Fruit fly (Drosophila melanogaster) whole organism, embryonic: ENCODE data around the gene Atu.

Experiments used
- C15 ChIP-seq: fragments of 200-800 bp; sonication (Bioruptor generic); IDR thresholded peaks from 3 replicates; pipeline ENCODE4 v1.3.6; 2022; ENCODE audit warnings: missing biosample characterization, missing genetic modification characterization
- CG11085 ChIP-seq: fragments of 200-800 bp; sonication (Bioruptor generic); IDR thresholded peaks from 2 replicates; pipeline ENCODE4 v1.3.6; 2022; ENCODE audit warnings: missing biosample characterization, missing genetic modification characterization
- CG12071 ChIP-seq: fragments of 200-800 bp; sonication (Bioruptor generic); optimal IDR thresholded peaks from 3 replicates; lab custom pipeline; 2018; ENCODE audit warnings: missing biosample characterization, mild to moderate bottlenecking, missing genetic modification characterization
- CG12942 ChIP-seq: fragments of 200-800 bp; sonication (Bioruptor generic); optimal IDR thresholded peaks from 3 replicates; lab custom pipeline; 2016; ENCODE audit warnings: missing biosample characterization, missing genetic modification characterization
- CG15011 ChIP-seq: fragments of 200-800 bp; sonication (Bioruptor generic); optimal IDR thresholded peaks from 3 replicates; lab custom pipeline; 2018; ENCODE audit warnings: missing biosample characterization, mild to moderate bottlenecking, missing genetic modification characterization
- CG15514 ChIP-seq: fragments of 200-800 bp; sonication (Bioruptor generic); optimal IDR thresholded peaks from 3 replicates; lab custom pipeline; 2017; ENCODE audit warnings: missing biosample characterization, missing genetic modification characterization, mild to moderate bottlenecking, moderate library complexity, missing genetic modification reagents
- CG17359 ChIP-seq: fragments of 200-800 bp; sonication (Bioruptor generic); optimal IDR thresholded peaks from 3 replicates; lab custom pipeline; 2018; ENCODE audit warnings: missing biosample characterization, mild to moderate bottlenecking, missing genetic modification characterization, moderate library complexity
- CG17361 ChIP-seq: fragments of 200-800 bp; sonication (Bioruptor generic); IDR thresholded peaks from 3 replicates; pipeline ENCODE4 v1.3.6; 2022; ENCODE audit warnings: missing biosample characterization, missing genetic modification characterization
- CG30020 ChIP-seq: fragments of 200-800 bp; optimal IDR thresholded peaks from 2 replicates; lab custom pipeline; 2019; ENCODE audit warnings: missing biosample characterization, mild to moderate bottlenecking, missing genetic modification characterization, moderate library complexity
- CG3726 ChIP-seq: fragments of 200-800 bp; sonication (Bioruptor generic); IDR thresholded peaks from 3 replicates; pipeline ENCODE4, ENCODE4 v1.3.6; 2022; ENCODE audit warnings: missing biosample characterization, missing genetic modification characterization
- CG4282 ChIP-seq: fragments of 200-800 bp; sonication (Bioruptor generic); optimal IDR thresholded peaks from 2 replicates; lab custom pipeline; 2016; ENCODE audit warnings: missing biosample characterization, missing genetic modification characterization
- CG43689 ChIP-seq: fragments of 200-800 bp; sonication (Bioruptor generic); IDR thresholded peaks from 2 replicates; pipeline ENCODE4 v1.3.6; 2022; ENCODE audit warnings: missing biosample characterization, missing genetic modification characterization
- CG6175 ChIP-seq: fragments of 200-800 bp; sonication (Bioruptor generic); IDR thresholded peaks from 3 replicates; pipeline ENCODE4 v1.3.6; 2022; ENCODE audit warnings: missing biosample characterization, missing genetic modification characterization
- CG8924 ChIP-seq: fragments of 200-800 bp; optimal IDR thresholded peaks from 3 replicates; lab custom pipeline; 2019; ENCODE audit warnings: missing biosample characterization, mild to moderate bottlenecking, missing genetic modification characterization, moderate library complexity
- CG9876 ChIP-seq: fragments of 200-800 bp; sonication (Bioruptor generic); optimal IDR thresholded peaks from 2 replicates; lab custom pipeline; 2016; ENCODE audit warnings: missing biosample characterization, missing genetic modification characterization
- Dad ChIP-seq: fragments of 200-800 bp; sonication (Bioruptor generic); optimal IDR thresholded peaks from 3 replicates; lab custom pipeline; 2016; ENCODE audit warnings: missing biosample characterization, missing genetic modification characterization
- Dbx ChIP-seq: fragments of 200-800 bp; sonication (Bioruptor generic); IDR thresholded peaks from 3 replicates; pipeline ENCODE4 v1.3.6; 2022; ENCODE audit warnings: missing biosample characterization, missing genetic modification characterization
- Drgx ChIP-seq: fragments of 200-800 bp; sonication (Bioruptor generic); IDR thresholded peaks from 2 replicates; pipeline ENCODE4 v1.3.6; 2022; ENCODE audit warnings: missing biosample characterization, missing genetic modification characterization
- Gug ChIP-seq: fragments of 200-800 bp; sonication (Bioruptor generic); IDR thresholded peaks from 4 replicates; pipeline ENCODE4 v1.3.6; 2022; ENCODE audit warnings: missing biosample characterization, missing genetic modification characterization
- HLHmδ ChIP-seq: fragments of 200-800 bp; sonication (Bioruptor generic); optimal IDR thresholded peaks from 2 replicates; lab custom pipeline; 2018; ENCODE audit warnings: missing biosample characterization, mild to moderate bottlenecking, missing genetic modification characterization, moderate library complexity
- Hmr ChIP-seq: fragments of 200-800 bp; sonication (Bioruptor generic); optimal IDR thresholded peaks from 3 replicates; lab custom pipeline; 2017; ENCODE audit warnings: mild to moderate bottlenecking, missing biosample characterization, missing genetic modification reagents, missing genetic modification characterization
- Kr ChIP-seq: fragments of 200-800 bp; sonication (Bioruptor generic); optimal IDR thresholded peaks from 2 replicates; lab custom pipeline; 2017; ENCODE audit warnings: missing biosample characterization, mild to moderate bottlenecking, missing genetic modification characterization
- MTF-1 ChIP-seq: fragments of 200-800 bp; sonication (Bioruptor generic); optimal IDR thresholded peaks from 2 replicates; lab custom pipeline; 2018; ENCODE audit warnings: missing biosample characterization, mild to moderate bottlenecking, missing genetic modification characterization, borderline replicate concordance
- Meics ChIP-seq: fragments of 200-800 bp; sonication (Bioruptor generic); optimal IDR thresholded peaks from 2 replicates; lab custom pipeline; 2017; ENCODE audit warnings: missing biosample characterization, mild to moderate bottlenecking, missing genetic modification characterization
- Scr ChIP-seq: fragments of 200-800 bp; sonication (Bioruptor generic); IDR thresholded peaks from 2 replicates; pipeline ENCODE4 v1.3.6; 2022; ENCODE audit warnings: missing biosample characterization, missing genetic modification characterization; ENCODE audit not compliant: partially characterized antibody
- TFAM ChIP-seq: fragments of 200-800 bp; sonication (Bioruptor generic); optimal IDR thresholded peaks from 2 replicates; lab custom pipeline; 2017; ENCODE audit warnings: missing biosample characterization, missing genetic modification characterization, inconsistent platforms
- bab2 ChIP-seq: fragments of 200-800 bp; sonication (Bioruptor generic); optimal IDR thresholded peaks from 2 replicates; lab custom pipeline; 2016; ENCODE audit warnings: missing biosample characterization, missing genetic modification characterization
- bcd ChIP-seq: fragments of 200-800 bp; sonication (Bioruptor generic); optimal IDR thresholded peaks from 2 replicates; lab custom pipeline; 2017; ENCODE audit warnings: missing biosample characterization, mild to moderate bottlenecking, missing genetic modification characterization
- bsh ChIP-seq, 2 experiments: fragments of 200-800 bp; sonication (Bioruptor generic); optimal IDR thresholded peaks; 2 replicates each; lab custom pipeline; 2017 to 2018; ENCODE audit warnings: mild to moderate bottlenecking in 2 of 2, missing biosample characterization in 2 of 2, missing genetic modification characterization in 2 of 2, moderate library complexity in 1 of 2
- cad ChIP-seq: fragments of >200 bp; optimal IDR thresholded peaks from 2 replicates; lab custom pipeline; 2017; ENCODE audit warnings: missing biosample characterization, missing genetic modification characterization
- caup ChIP-seq: fragments of 200-800 bp; sonication (Bioruptor generic); optimal IDR thresholded peaks from 3 replicates; lab custom pipeline; 2017; ENCODE audit warnings: missing biosample characterization, mild to moderate bottlenecking, missing genetic modification characterization, moderate library complexity; ENCODE audit not compliant: severe bottlenecking
- chm ChIP-seq: fragments of 200-800 bp; sonication (Bioruptor generic); IDR thresholded peaks from 2 replicates; pipeline ENCODE4 v1.3.6; 2022; ENCODE audit warnings: missing biosample characterization, missing genetic modification characterization
- cwo ChIP-seq: fragments of 200-800 bp; sonication (Bioruptor generic); optimal IDR thresholded peaks from 3 replicates; lab custom pipeline; 2017; ENCODE audit warnings: missing biosample characterization, missing genetic modification characterization, mild to moderate bottlenecking, moderate library complexity, missing genetic modification reagents
- danr ChIP-seq: fragments of 200-800 bp; sonication (Bioruptor generic); IDR thresholded peaks from 2 replicates; pipeline ENCODE4 v1.3.6; 2022; ENCODE audit warnings: missing biosample characterization, missing genetic modification characterization
- dysf ChIP-seq: fragments of 200-800 bp; sonication (Bioruptor generic); IDR thresholded peaks from 3 replicates; pipeline ENCODE4 v1.3.6; 2022; ENCODE audit warnings: missing biosample characterization, missing genetic modification characterization
- en ChIP-seq: fragments of 200-800 bp; sonication (Bioruptor generic); optimal IDR thresholded peaks from 2 replicates; lab custom pipeline; 2016; ENCODE audit warnings: missing biosample characterization, missing genetic modification characterization
- ewg ChIP-seq: fragments of 200-800 bp; sonication (Bioruptor generic); optimal IDR thresholded peaks from 3 replicates; lab custom pipeline; 2017; ENCODE audit warnings: mild to moderate bottlenecking, missing biosample characterization, missing genetic modification reagents, missing genetic modification characterization
- gce ChIP-seq: fragments of 200-800 bp; sonication (Bioruptor generic); IDR thresholded peaks from 3 replicates; pipeline ENCODE4 v1.3.6; 2022; ENCODE audit warnings: missing biosample characterization, missing genetic modification characterization
- ham ChIP-seq: fragments of 200-800 bp; sonication (Bioruptor generic); IDR thresholded peaks from 2 replicates; pipeline ENCODE4 v1.3.6; 2022; ENCODE audit warnings: missing biosample characterization, missing genetic modification characterization
- lov ChIP-seq, 2 experiments: fragments of 200-800 bp in 1 of 2; fragments of >200 bp in 1 of 2; sonication (Bioruptor generic) in 1 of 2; IDR thresholded peaks in 1 of 2; optimal IDR thresholded peaks in 1 of 2; 2 replicates in 1 of 2; 3 replicates in 1 of 2; pipeline versions ENCODE4 v1.3.6 to Lab custom; 2017 to 2022; ENCODE audit warnings: missing biosample characterization in 1 of 2, missing genetic modification characterization in 1 of 2
- org-1 ChIP-seq: fragments of 200-800 bp; sonication (Bioruptor generic); optimal IDR thresholded peaks from 2 replicates; lab custom pipeline; 2017; ENCODE audit warnings: missing biosample characterization, missing genetic modification characterization
- pfk ChIP-seq: fragments of 200-800 bp; sonication (Bioruptor generic); optimal IDR thresholded peaks from 2 replicates; lab custom pipeline; 2018; ENCODE audit warnings: missing biosample characterization, mild to moderate bottlenecking, missing genetic modification characterization, moderate library complexity
- psq ChIP-seq: fragments of 200-800 bp; sonication (Bioruptor generic); optimal IDR thresholded peaks from 2 replicates; lab custom pipeline; 2017; ENCODE audit warnings: missing biosample characterization, missing genetic modification characterization
- salm ChIP-seq: fragments of 200-800 bp; sonication (Bioruptor generic); optimal IDR thresholded peaks from 2 replicates; lab custom pipeline; 2018; ENCODE audit warnings: missing biosample characterization, mild to moderate bottlenecking, missing genetic modification characterization
- schlank ChIP-seq: fragments of 200-800 bp; sonication (Bioruptor generic); optimal IDR thresholded peaks from 2 replicates; lab custom pipeline; 2018; ENCODE audit warnings: missing biosample characterization, mild to moderate bottlenecking, missing genetic modification characterization
- sens ChIP-seq: fragments of 200-800 bp; sonication (Bioruptor generic); peaks from one replicate; lab custom pipeline; 2016; ENCODE audit warnings: missing biosample characterization, missing genetic modification characterization
- sim ChIP-seq: fragments of 200-800 bp; sonication (Bioruptor generic); IDR thresholded peaks from 2 replicates; pipeline ENCODE4 v1.3.6; 2022; ENCODE audit warnings: missing biosample characterization, missing genetic modification characterization
- sima ChIP-seq: fragments of 200-800 bp; sonication (Bioruptor generic); optimal IDR thresholded peaks from 2 replicates; lab custom pipeline; 2016; ENCODE audit warnings: missing biosample characterization, missing genetic modification characterization
- sob ChIP-seq: fragments of 200-800 bp; sonication (Bioruptor generic); IDR thresholded peaks from 2 replicates; pipeline ENCODE4 v1.3.6; 2022; ENCODE audit warnings: missing biosample characterization, missing genetic modification characterization
- ssp ChIP-seq: fragments of 200-800 bp; sonication (Bioruptor generic); IDR thresholded peaks from 2 replicates; pipeline ENCODE4 v1.3.6; 2022; ENCODE audit warnings: missing biosample characterization, missing genetic modification characterization
- unc-4 ChIP-seq: fragments of 200-800 bp; sonication (Bioruptor generic); IDR thresholded peaks from 2 replicates; pipeline ENCODE4 v1.3.6; 2022; ENCODE audit warnings: missing biosample characterization, missing genetic modification characterization; ENCODE audit not compliant: partially characterized antibody

Gene Atu

dm6 chr3R:5568590-5568989 lies 44.6 kb upstream of the Atu start, which contains the start of the genes CG2931 and Rheb (continued):
- no peak for TF ChIP-seq CG3726
- peak; percentile 78 for TF ChIP-seq unc-4 (GFP tag; lab: Robert Waterston, UW)
- TF ChIP-seq dysf = peak; percentile 72
- no peak for TF ChIP-seq CG9876 (GFP tag; lab: Kevin White, UChicago)
- TF ChIP-seq Dad (GFP tag; lab: Kevin White, UChicago) = peak; percentile 43
- no peak for TF ChIP-seq caup (GFP tag; lab: Kevin White, UChicago)
- no peak for TF ChIP-seq gce (GFP tag; lab: Robert Waterston, UW)
- peak; percentile 72 for TF ChIP-seq CG8924 (tag; lab: Kevin White, UChicago)
- TF ChIP-seq CG15011 (GFP tag; lab: Kevin White, UChicago) = no peak
- TF ChIP-seq bab2 = no peak
- TF ChIP-seq CG4282 (GFP tag; lab: Kevin White, UChicago) = no peak
- TF ChIP-seq salm (tag; lab: Kevin White, UChicago) = peak; percentile 16
- no peak for TF ChIP-seq C15 (GFP tag; lab: Robert Waterston, UW)
- TF ChIP-seq CG6175 (GFP tag; lab: Robert Waterston, UW) = no peak
- peak; percentile 93 for TF ChIP-seq sens (GFP tag; lab: Kevin White, UChicago)
- peak; percentile 58 for TF ChIP-seq CG12942 (GFP tag; lab: Kevin White, UChicago)
- peak; percentile 93 for TF ChIP-seq ssp
- no peak for TF ChIP-seq org-1
- TF ChIP-seq lov (optimal IDR thresholded peaks at IDR 0.05; lab: Kevin White, UChicago) = no peak
- peak; percentile 27; the same call in 1 of the 3 replicates for TF ChIP-seq lov (GFP tag; IDR thresholded peaks at IDR 0.05; lab: Robert Waterston, UW)
- TF ChIP-seq pfk (GFP tag; lab: Kevin White, UChicago) = no peak
- no peak for TF ChIP-seq cwo (GFP tag; lab: Kevin White, UChicago)
- peak; percentile 44 for TF ChIP-seq Meics
- no peak for TF ChIP-seq CG43689
- TF ChIP-seq schlank (tag; lab: Kevin White, UChicago) = no peak
- TF ChIP-seq sim (GFP tag; lab: Robert Waterston, UW) = no peak
- TF ChIP-seq Gug (GFP tag; lab: Robert Waterston, UW) = no peak; the same call in 3 of the 4 replicates
- TF ChIP-seq HLHmδ (GFP tag; lab: Kevin White, UChicago) = no peak
- no peak for TF ChIP-seq cad (GFP tag; lab: Kevin White, UChicago)
- no peak for TF ChIP-seq TFAM (GFP tag; lab: Kevin White, UChicago)
- TF ChIP-seq Scr (GFP tag; lab: Robert Waterston, UW) = peak; percentile 85
- peak; percentile 81 for TF ChIP-seq CG15514 (GFP tag; lab: Kevin White, UChicago)
- peak; percentile 69 for TF ChIP-seq Hmr
- peak; percentile 36; the same call in 1 of the 2 replicates for TF ChIP-seq danr (GFP tag; lab: Robert Waterston, UW)
- peak; percentile 45 for TF ChIP-seq ewg (GFP tag; lab: Kevin White, UChicago)
- peak; percentile 73; the same call in 2 of the 3 replicates for TF ChIP-seq Dbx
- no peak for TF ChIP-seq MTF-1 (GFP tag; lab: Kevin White, UChicago)
- peak; percentile 42 for TF ChIP-seq bcd (GFP tag; lab: Kevin White, UChicago)
- TF ChIP-seq chm (GFP tag; lab: Robert Waterston, UW) = 0 out of 2 replicates have a peak, but pooled peaks have one; percentile 12
- no peak for TF ChIP-seq Drgx
- peak; percentile 65; the same call in 1 of the 3 replicates for TF ChIP-seq CG17361 (GFP tag; lab: Robert Waterston, UW)
- no peak for TF ChIP-seq sima (GFP tag; lab: Kevin White, UChicago)
- TF ChIP-seq Kr (GFP tag; lab: Kevin White, UChicago) = no peak
- no peak for TF ChIP-seq CG12071 (GFP tag; lab: Kevin White, UChicago)
- peak; percentile 14 for TF ChIP-seq psq (GFP tag; lab: Kevin White, UChicago)
- peak; percentile 47 for TF ChIP-seq CG17359 (tag; lab: Kevin White, UChicago)
- TF ChIP-seq sob (GFP tag; lab: Robert Waterston, UW) = peak; percentile 70
- TF ChIP-seq CG30020 (tag; lab: Kevin White, UChicago) = peak; percentile 97
- TF ChIP-seq ham (GFP tag; lab: Robert Waterston, UW) = no peak
- TF ChIP-seq CG11085 (GFP tag; lab: Robert Waterston, UW) = peak; percentile 63; the same call in 1 of the 2 replicates
- TF ChIP-seq bsh (GFP tag; optimal IDR thresholded peaks at IDR 0.05; lab: Kevin White, UChicago) = peak in 1 of 2 experiments; percentile 70
- peak; percentile 2 for TF ChIP-seq en (GFP tag; lab: Kevin White, UChicago)
